Fruit fly (Drosophila melanogaster): ENCODE results near the gene CG31606.
A peak's percentile ranks its signal among the peaks of the same experiment; 100 is the strongest.

DNA sequence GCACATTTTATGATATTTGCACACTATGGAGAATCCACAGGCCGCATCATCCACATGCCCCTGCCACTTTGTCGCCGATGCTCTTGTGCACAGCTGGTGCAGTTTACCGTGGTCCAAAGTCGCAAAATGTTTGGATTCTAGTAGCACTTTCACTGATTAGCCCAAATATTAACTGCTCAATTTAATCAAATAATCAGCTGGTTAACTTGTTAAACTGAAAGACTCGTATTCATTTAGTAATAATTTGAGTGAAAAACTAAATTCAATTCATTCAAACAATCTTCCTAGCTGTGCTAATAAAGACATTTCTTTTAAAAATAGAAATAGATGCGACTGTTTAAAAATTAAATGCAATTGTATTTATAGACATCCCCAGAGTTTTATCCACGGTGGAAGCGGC, 20.7 kb downstream of the CG31606 start:
- TF ChIP-seq CG12605 (GFP tag; IDR thresholded peaks at IDR 0.05) (no peak), CG8301 (tag; optimal IDR thresholded peaks at IDR 0.05) (peak; percentile 25)

Data from whole organism, pupa.